Fruit fly (Drosophila melanogaster): ENCODE measurements around the gene CG18088.

CG18088 gene

dm6 chr2L:8956336-8956726 is 11.0 kb upstream of the CG18088 start:
- peak; percentile 47 for TF ChIP-seq sens (GFP tag)
- TF ChIP-seq grn (GFP tag; optimal IDR thresholded peaks at IDR 0.05) = peak; percentile 62
- no peak for TF ChIP-seq zf30C (GFP tag; optimal IDR thresholded peaks at IDR 0.05)
- TF ChIP-seq CG14441 (GFP tag; IDR thresholded peaks at IDR 0.05) = no peak
- TF ChIP-seq CG18599 (GFP tag; optimal IDR thresholded peaks at IDR 0.05) = peak; percentile 19
- peak; percentile 10 for TF ChIP-seq sd (tag; optimal IDR thresholded peaks at IDR 0.05)
- TF ChIP-seq fd102C (GFP tag; optimal IDR thresholded peaks at IDR 0.05) = no peak
- peak; percentile 8 for TF ChIP-seq CG34376 (GFP tag; optimal IDR thresholded peaks at IDR 0.05)
- TF ChIP-seq Pdp1 (GFP tag; optimal IDR thresholded peaks at IDR 0.05) = peak in 1 of 2 experiments; percentile 56
- TF ChIP-seq Rx (GFP tag; IDR thresholded peaks at IDR 0.05) = no peak
- TF ChIP-seq pum (GFP tag; optimal IDR thresholded peaks at IDR 0.05) = no peak
- TF ChIP-seq exex (tag; optimal IDR thresholded peaks at IDR 0.05) = peak; percentile 95
- no peak for TF ChIP-seq CG7928 (GFP tag; optimal IDR thresholded peaks at IDR 0.05)
- no peak for TF ChIP-seq Elba2 (GFP tag; optimal IDR thresholded peaks at IDR 0.05)
- peak; percentile 93 for TF ChIP-seq cwo (GFP tag; optimal IDR thresholded peaks at IDR 0.05)
- TF ChIP-seq tio (GFP tag; optimal IDR thresholded peaks at IDR 0.05) = no peak
- TF ChIP-seq sug (tag; optimal IDR thresholded peaks at IDR 0.05) = peak; percentile 46
- TF ChIP-seq Sry-δ (GFP tag; optimal IDR thresholded peaks at IDR 0.05) = no peak
- no peak for TF ChIP-seq CG32532 (GFP tag; IDR thresholded peaks at IDR 0.05)

dm6 chr2L:8957152-8957551 is 10.2 kb upstream of the CG18088 start:
- TF ChIP-seq pb (GFP tag; optimal IDR thresholded peaks at IDR 0.05) (no peak), CG10321 (GFP tag; IDR thresholded peaks at IDR 0.05) (no peak), gsb-n (tag; optimal IDR thresholded peaks at IDR 0.05) (no peak), gem (tag; optimal IDR thresholded peaks at IDR 0.05) (peak; percentile 70), CG11504 (tag; optimal IDR thresholded peaks at IDR 0.05) (peak; percentile 0), Fer1 (GFP tag; optimal IDR thresholded peaks at IDR 0.05) (no peak), nom (GFP tag; optimal IDR thresholded peaks at IDR 0.05) (no peak), dmrt99B (tag; optimal IDR thresholded peaks at IDR 0.05) (no peak), CG15514 (GFP tag; optimal IDR thresholded peaks at IDR 0.05) (no peak), aop (GFP tag; IDR thresholded peaks at IDR 0.05) (no peak), CG4328 (GFP tag; optimal IDR thresholded peaks at IDR 0.05) (no peak), hb (GFP tag; IDR thresholded peaks at IDR 0.05; ENCODE audit: partially characterized antibody) (no peak), D (optimal IDR thresholded peaks at IDR 0.05) (no peak), D (GFP tag; optimal IDR thresholded peaks at IDR 0.05) (no peak), CG2202 (tag; optimal IDR thresholded peaks at IDR 0.05) (no peak), sima (GFP tag; optimal IDR thresholded peaks at IDR 0.05) (no peak), zf30C (GFP tag; optimal IDR thresholded peaks at IDR 0.05) (peak; percentile 52), bab2 (GFP tag; optimal IDR thresholded peaks at IDR 0.05) (no peak), chinmo (GFP tag; IDR thresholded peaks at IDR 0.05; ENCODE audit: partially characterized antibody) (0 out of 4 replicates have a peak, but pooled peaks have one; percentile 32), CG6765 (GFP tag; optimal IDR thresholded peaks at IDR 0.05) (no peak), twi (tag; optimal IDR thresholded peaks at IDR 0.05) (peak; percentile 3), HLH4C (GFP tag; IDR thresholded peaks at IDR 0.05; ENCODE audit: partially characterized antibody) (no peak), usp (GFP tag; optimal IDR thresholded peaks at IDR 0.05) (no peak), CG3281 (GFP tag; optimal IDR thresholded peaks at IDR 0.05) (no peak), p53 (GFP tag; optimal IDR thresholded peaks at IDR 0.05) (no peak), CG1529 (GFP tag; optimal IDR thresholded peaks at IDR 0.05) (no peak), sens (GFP tag) (peak; percentile 72), caup (GFP tag; optimal IDR thresholded peaks at IDR 0.05; ENCODE audit: severe bottlenecking) (no peak), emc (GFP tag; optimal IDR thresholded peaks at IDR 0.05) (no peak), gsb (GFP tag; IDR thresholded peaks at IDR 0.05) (no peak), gcm2 (GFP tag; optimal IDR thresholded peaks at IDR 0.05) (no peak), unc-4 (GFP tag; IDR thresholded peaks at IDR 0.05; ENCODE audit: partially characterized antibody) (no peak), CG10274 (GFP tag; optimal IDR thresholded peaks at IDR 0.05) (no peak), sug (tag; optimal IDR thresholded peaks at IDR 0.05) (no peak)

Measured in whole organism, embryonic.